Worm (Caenorhabditis elegans) whole organism, young adult: ENCODE measurements around the gene mars-1.

Source experiments
- hmg-20 ChIP-seq: fragments of 200-800 bp; sonication (Bioruptor generic); IDR thresholded peaks from 2 replicates; pipeline ENCODE4 v1.3.6; 2022; ENCODE audit warnings: missing genetic modification reagents, missing genetic modification characterization, missing compliant biosample characterization
- snpc-4 ChIP-seq, 5 experiments: fragments of 150-350 bp in 1 of 5; sonication (generic microtip) in 4 of 5; optimal IDR thresholded peaks; 2 replicates each; lab custom pipeline; 2014 to 2018; ENCODE audit warnings: missing genetic modification characterization in 5 of 5, missing biosample characterization in 3 of 5, antibody characterized with exemption in 2 of 5, mild to moderate bottlenecking in 2 of 5, missing compliant biosample characterization in 2 of 5, missing genotype in 2 of 5, moderate library complexity in 2 of 5, missing genetic modification reagents in 1 of 5

DNA sequence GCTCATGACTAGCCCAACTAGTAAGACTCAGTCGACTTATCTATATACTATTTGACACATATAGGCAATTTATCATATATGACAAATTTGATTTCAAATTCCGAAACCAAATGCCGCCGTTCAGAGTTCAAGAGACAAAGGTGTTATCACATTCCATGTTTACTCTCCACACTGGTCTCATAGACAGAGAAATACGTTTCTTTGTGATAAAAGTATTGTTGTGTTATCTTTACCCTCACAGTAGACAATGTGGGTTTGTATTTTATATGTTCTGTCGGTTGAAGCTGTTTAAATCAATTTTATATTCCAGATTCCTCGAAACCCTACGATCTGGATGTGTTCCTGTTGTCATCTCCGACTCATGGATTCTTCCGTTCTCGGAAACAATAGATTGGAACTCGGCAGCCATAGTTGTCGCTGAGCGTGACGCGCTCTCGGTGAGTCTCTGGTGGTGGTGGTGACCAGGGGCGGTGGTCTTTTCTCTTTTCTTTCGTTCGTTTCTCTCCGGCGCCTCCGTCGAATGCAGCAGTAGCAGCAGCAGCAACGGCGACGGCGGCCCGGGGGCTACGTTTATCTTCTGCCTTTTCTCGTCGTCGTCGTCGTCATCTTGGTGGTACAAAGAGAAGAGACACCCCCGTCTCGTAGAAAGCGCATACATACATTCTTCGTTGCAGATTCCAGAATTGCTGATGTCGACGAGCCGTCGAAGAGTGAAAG is 52.7 kb downstream of the mars-1 start:
- TF ChIP-seq hmg-20 (GFP tag; lab: Robert Waterston, UW) (no peak), snpc-4 (GFP tag; optimal IDR thresholded peaks at IDR 0.05; lab: Kevin White, UChicago) (no peak), snpc-4 (tag; optimal IDR thresholded peaks at IDR 0.05; lab: Kevin White, UChicago) (no peak)
